Fruit fly (Drosophila melanogaster) whole organism, prepupa: ENCODE data around the gene CG31926.

ENCODE experiments used
- Blimp-1 ChIP-seq: fragments of 200-800 bp; sonication (Bioruptor generic); optimal IDR thresholded peaks from 3 replicates; lab custom pipeline; 2017; ENCODE audit warnings: missing biosample characterization, missing genetic modification characterization, mild to moderate bottlenecking, moderate library complexity, missing genetic modification reagents
- CG15336 ChIP-seq: fragments of 200-800 bp; sonication (Bioruptor generic); IDR thresholded peaks from 2 replicates; pipeline ENCODE4 v1.3.6; 2022; ENCODE audit warnings: missing biosample characterization, missing genetic modification characterization
- CG16779 ChIP-seq: fragments of 200-800 bp; sonication (Bioruptor generic); optimal IDR thresholded peaks from 3 replicates; lab custom pipeline; 2017; ENCODE audit warnings: missing biosample characterization, mild to moderate bottlenecking, missing genetic modification characterization
- CG3032 ChIP-seq: fragments of 200-800 bp; optimal IDR thresholded peaks from 2 replicates; lab custom pipeline; 2019; ENCODE audit warnings: missing biosample characterization, mild to moderate bottlenecking, missing genetic modification characterization, moderate library complexity
- CG31627 ChIP-seq: fragments of 200-800 bp; sonication (Bioruptor generic); optimal IDR thresholded peaks from 3 replicates; lab custom pipeline; 2016; ENCODE audit warnings: missing biosample characterization, missing genetic modification characterization
- CG32006 ChIP-seq: fragments of 200-800 bp; sonication (Bioruptor generic); optimal IDR thresholded peaks from 3 replicates; lab custom pipeline; 2017; ENCODE audit warnings: missing biosample characterization, mild to moderate bottlenecking, missing genetic modification characterization
- CG34406 ChIP-seq: fragments of 200-800 bp; sonication (Bioruptor generic); optimal IDR thresholded peaks from 3 replicates; lab custom pipeline; 2016; ENCODE audit warnings: missing biosample characterization, missing genetic modification characterization
- CG3919 ChIP-seq: fragments of 200-800 bp; sonication (Bioruptor generic); optimal IDR thresholded peaks from 3 replicates; lab custom pipeline; 2016; ENCODE audit warnings: missing biosample characterization, missing genetic modification characterization
- CG4318 ChIP-seq: fragments of 200-800 bp; sonication (Bioruptor generic); optimal IDR thresholded peaks from 3 replicates; lab custom pipeline; 2017; ENCODE audit warnings: missing biosample characterization, mild to moderate bottlenecking, missing genetic modification characterization
- CG6163 ChIP-seq: fragments of 200-800 bp; sonication (Bioruptor generic); IDR thresholded peaks from 3 replicates; pipeline ENCODE4 v1.3.6; 2022; ENCODE audit warnings: missing biosample characterization, missing genetic modification characterization
- CG6808 ChIP-seq: fragments of 200-800 bp; sonication (Bioruptor generic); optimal IDR thresholded peaks from 3 replicates; lab custom pipeline; 2017; ENCODE audit warnings: missing biosample characterization, missing genetic modification characterization, mild to moderate bottlenecking, moderate library complexity, missing genetic modification reagents
- CG6854 ChIP-seq: fragments of 200-800 bp; sonication (Bioruptor generic); optimal IDR thresholded peaks from 2 replicates; lab custom pipeline; 2017; ENCODE audit warnings: missing biosample characterization, mild to moderate bottlenecking, missing genetic modification characterization
- CG7368 ChIP-seq: fragments of 200-800 bp; sonication (Bioruptor generic); optimal IDR thresholded peaks from 3 replicates; lab custom pipeline; 2016; ENCODE audit warnings: missing biosample characterization, missing genetic modification characterization
- CG8319 ChIP-seq: fragments of 200-800 bp; sonication (Bioruptor generic); optimal IDR thresholded peaks from 3 replicates; lab custom pipeline; 2016; ENCODE audit warnings: missing biosample characterization, missing genetic modification characterization
- Eip78C ChIP-seq: fragments of 200-800 bp; sonication (Bioruptor generic); peaks from one replicate; lab custom pipeline; 2016; ENCODE audit warnings: missing biosample characterization, missing genetic modification characterization
- Ets96B ChIP-seq: fragments of 200-800 bp; optimal IDR thresholded peaks from 2 replicates; lab custom pipeline; 2019; ENCODE audit warnings: missing biosample characterization, mild to moderate bottlenecking, missing genetic modification characterization, moderate library complexity
- Hr38 ChIP-seq: sonication (Bioruptor generic); optimal IDR thresholded peaks from 2 replicates; lab custom pipeline; 2016; ENCODE audit warnings: missing biosample characterization, missing genetic modification characterization
- Hr39 ChIP-seq: fragments of 200-800 bp; sonication (Bioruptor generic); optimal IDR thresholded peaks from 2 replicates; lab custom pipeline; 2016; ENCODE audit warnings: missing biosample characterization, missing genetic modification characterization
- Hr4 ChIP-seq: fragments of 200-800 bp; sonication (Bioruptor generic); optimal IDR thresholded peaks from 3 replicates; lab custom pipeline; 2016; ENCODE audit warnings: missing biosample characterization, missing genetic modification characterization
- Met ChIP-seq: fragments of 200-800 bp; sonication (Bioruptor generic); optimal IDR thresholded peaks from 3 replicates; lab custom pipeline; 2016; ENCODE audit warnings: missing biosample characterization, missing genetic modification characterization
- OdsH ChIP-seq: fragments of 200-800 bp; sonication (Bioruptor generic); optimal IDR thresholded peaks from 3 replicates; lab custom pipeline; 2016; ENCODE audit warnings: missing biosample characterization, missing genetic modification characterization
- Sox102F ChIP-seq: fragments of 200-800 bp; sonication (Bioruptor generic); optimal IDR thresholded peaks from 2 replicates; lab custom pipeline; 2016; ENCODE audit warnings: missing biosample characterization, mild to moderate bottlenecking, missing genetic modification characterization
- Sox14 ChIP-seq: fragments of 200-800 bp; sonication (Bioruptor generic); optimal IDR thresholded peaks from 3 replicates; lab custom pipeline; 2016; ENCODE audit warnings: missing biosample characterization, missing genetic modification characterization
- achi ChIP-seq: fragments of 200-800 bp; sonication (Bioruptor generic); optimal IDR thresholded peaks from 3 replicates; lab custom pipeline; 2016; ENCODE audit warnings: missing biosample characterization, missing genetic modification characterization
- dac ChIP-seq: fragments of 200-800 bp; sonication (Bioruptor generic); optimal IDR thresholded peaks from 2 replicates; lab custom pipeline; 2017; ENCODE audit warnings: missing biosample characterization, mild to moderate bottlenecking, missing genetic modification characterization
- esn ChIP-seq: fragments of 200-800 bp; sonication (Bioruptor generic); optimal IDR thresholded peaks from 2 replicates; lab custom pipeline; 2016; ENCODE audit warnings: missing biosample characterization, mild to moderate bottlenecking, missing genetic modification characterization, moderate library complexity
- fd85E ChIP-seq: fragments of 200-800 bp; sonication (Bioruptor generic); optimal IDR thresholded peaks from 3 replicates; lab custom pipeline; 2016; ENCODE audit warnings: missing biosample characterization, missing genetic modification characterization
- fkh ChIP-seq: fragments of 200-800 bp; sonication (Bioruptor generic); optimal IDR thresholded peaks from 3 replicates; lab custom pipeline; 2017; ENCODE audit warnings: missing biosample characterization, mild to moderate bottlenecking, missing genetic modification characterization, moderate library complexity
- lz ChIP-seq: fragments of 200-800 bp; sonication (Bioruptor generic); optimal IDR thresholded peaks from 3 replicates; lab custom pipeline; 2016; ENCODE audit warnings: missing biosample characterization, missing genetic modification characterization
- net ChIP-seq: fragments of 200-800 bp; sonication (Bioruptor generic); optimal IDR thresholded peaks from 3 replicates; lab custom pipeline; 2016; ENCODE audit warnings: missing biosample characterization, missing genetic modification characterization
- salr ChIP-seq, 2 experiments: fragments of 200-800 bp; sonication (Bioruptor generic); optimal IDR thresholded peaks; 3 replicates each; lab custom pipeline; 2016 to 2018; ENCODE audit warnings: missing biosample characterization in 2 of 2, missing genetic modification characterization in 2 of 2, mild to moderate bottlenecking in 1 of 2
- ss ChIP-seq, 2 experiments: fragments of 200-800 bp; sonication (Bioruptor generic); optimal IDR thresholded peaks; 2 replicates in 1 of 2; 3 replicates in 1 of 2; lab custom pipeline; 2017 to 2018; ENCODE audit warnings: mild to moderate bottlenecking in 2 of 2, missing biosample characterization in 2 of 2, missing genetic modification characterization in 2 of 2, moderate library complexity in 1 of 2
- svp ChIP-seq: fragments of 200-800 bp; sonication (Bioruptor generic); peaks from one replicate; lab custom pipeline; 2016; ENCODE audit warnings: missing biosample characterization, missing genetic modification characterization
- topi ChIP-seq: fragments of 200-800 bp; sonication (Bioruptor generic); optimal IDR thresholded peaks from 3 replicates; lab custom pipeline; 2016; ENCODE audit warnings: missing biosample characterization, missing genetic modification characterization
- vri ChIP-seq: fragments of 200-800 bp; sonication (Bioruptor generic); optimal IDR thresholded peaks from 3 replicates; lab custom pipeline; 2016; ENCODE audit warnings: missing biosample characterization, mild to moderate bottlenecking, missing genetic modification characterization

CG31926 gene

dm6 chr2L:1495160-1495559, at the start of gene CG31926:
Gene CG31926, plus strand, starts transcription at chr2L:1495460.
- TF ChIP-seq svp (GFP tag; lab: Kevin White, UChicago) (peak; percentile 0), ss (GFP tag; optimal IDR thresholded peaks at IDR 0.05; lab: Kevin White, UChicago) (no peak)

dm6 chr2L:1446740-1447139, 48.5 kb upstream of the CG31926 start:
- TF ChIP-seq svp (GFP tag; lab: Kevin White, UChicago) (peak; percentile 31), lz (no peak)

dm6 chr2L:1447652-1448051, 47.6 kb upstream of the CG31926 start:
- no peak for TF ChIP-seq Sox14 (GFP tag; lab: Kevin White, UChicago)
- no peak for TF ChIP-seq fkh (GFP tag; lab: Kevin White, UChicago)
- no peak for TF ChIP-seq CG6163 (GFP tag; lab: Robert Waterston, UW)
- no peak for TF ChIP-seq CG8319 (GFP tag; lab: Kevin White, UChicago)
- no peak for TF ChIP-seq CG6854
- TF ChIP-seq vri: no peak
- no peak for TF ChIP-seq ss (GFP tag; optimal IDR thresholded peaks at IDR 0.05; lab: Kevin White, UChicago)
- no peak for TF ChIP-seq lz

- no peak for TF ChIP-seq CG6808 (GFP tag; lab: Kevin White, UChicago)
- no peak for TF ChIP-seq svp (GFP tag; lab: Kevin White, UChicago)
- TF ChIP-seq net (GFP tag; lab: Kevin White, UChicago): no peak
- peak; percentile 70 for TF ChIP-seq fkh (GFP tag; lab: Kevin White, UChicago)
- TF ChIP-seq Hr39 (GFP tag; lab: Kevin White, UChicago): no peak
- no peak for TF ChIP-seq dac (GFP tag; lab: Kevin White, UChicago)
These were observed 47.1 kb upstream of the CG31926 start for dm6 chr2L:1448188-1448587.

- TF ChIP-seq CG3032 (no peak), esn (GFP tag; lab: Kevin White, UChicago) (no peak), CG3919 (GFP tag; lab: Kevin White, UChicago) (no peak), Hr38 (GFP tag; lab: Kevin White, UChicago) (no peak), Sox102F (no peak), Hr4 (GFP tag; lab: Kevin White, UChicago) (no peak), OdsH (no peak), CG15336 (GFP tag; lab: Robert Waterston, UW) (no peak), CG6854 (no peak), CG4318 (GFP tag; lab: Kevin White, UChicago) (no peak), CG7368 (GFP tag; lab: Kevin White, UChicago) (no peak), fd85E (GFP tag; lab: Kevin White, UChicago) (no peak), Sox14 (GFP tag; lab: Kevin White, UChicago) (peak; percentile 12), salr (GFP tag; optimal IDR thresholded peaks at IDR 0.05; lab: Kevin White, UChicago) (peak in 1 of 2 experiments; percentile 24), achi (GFP tag; lab: Kevin White, UChicago) (no peak), ss (GFP tag; optimal IDR thresholded peaks at IDR 0.05; lab: Kevin White, UChicago) (no peak), CG32006 (GFP tag; lab: Kevin White, UChicago) (peak; percentile 45), svp (GFP tag; lab: Kevin White, UChicago) (peak; percentile 49), Eip78C (GFP tag; lab: Kevin White, UChicago) (peak; percentile 29), CG31627 (GFP tag; lab: Kevin White, UChicago) (no peak), CG16779 (tag; lab: Kevin White, UChicago) (no peak), lz (no peak), Blimp-1 (GFP tag; lab: Kevin White, UChicago) (no peak), topi (GFP tag; lab: Kevin White, UChicago) (no peak), Hr39 (GFP tag; lab: Kevin White, UChicago) (no peak), vri (no peak), net (GFP tag; lab: Kevin White, UChicago) (no peak), Ets96B (tag; lab: Kevin White, UChicago) (no peak), Met (GFP tag; lab: Kevin White, UChicago) (no peak), CG34406 (GFP tag; lab: Kevin White, UChicago) (no peak)
- TF ChIP-seq, all 60 proteins: peak for 5
These were observed 45.4 kb upstream of the CG31926 start for dm6 chr2L:1449718-1450441.
